Fruit fly (Drosophila melanogaster): ENCODE data around the gene CG14551.

The CG14551 gene

dm6 chr3R:26014262-26014833 is 48.5 kb downstream of the CG14551 start, which contains the start of gene Kaz-m1 (continued):
- TF ChIP-seq bcd (GFP tag; optimal IDR thresholded peaks at IDR 0.05) = peak; percentile 29
- TF ChIP-seq Sox100B (GFP tag; optimal IDR thresholded peaks at IDR 0.05) = peak; percentile 44
- TF ChIP-seq klu (GFP tag; IDR thresholded peaks at IDR 0.05) = no peak
- no peak for TF ChIP-seq Atf-2 (GFP tag; optimal IDR thresholded peaks at IDR 0.05)
- no peak for TF ChIP-seq CG12942 (GFP tag; optimal IDR thresholded peaks at IDR 0.05)
- TF ChIP-seq CG16779 (GFP tag; IDR thresholded peaks at IDR 0.05) = no peak
- TF ChIP-seq gce (GFP tag; IDR thresholded peaks at IDR 0.05) = no peak
- no peak for TF ChIP-seq tio (GFP tag; optimal IDR thresholded peaks at IDR 0.05)
- TF ChIP-seq pnt (GFP tag; optimal IDR thresholded peaks at IDR 0.05) = no peak
- TF ChIP-seq org-1 (GFP tag; optimal IDR thresholded peaks at IDR 0.05) = peak; percentile 11
- peak in 1 of 2 experiments; percentile 22 for TF ChIP-seq Hr78 (GFP tag; optimal IDR thresholded peaks at IDR 0.05)
- TF ChIP-seq Vsx1 (GFP tag; optimal IDR thresholded peaks at IDR 0.05) = no peak
- TF ChIP-seq esg (GFP tag; conservative IDR thresholded peaks at IDR 0.05) = no peak
- TF ChIP-seq CG1792 (GFP tag; optimal IDR thresholded peaks at IDR 0.05) = no peak
- TF ChIP-seq CG12104 (GFP tag; optimal IDR thresholded peaks at IDR 0.05) = peak; percentile 44
- peak; percentile 6 for TF ChIP-seq B-H2 (GFP tag; optimal IDR thresholded peaks at IDR 0.05)
- TF ChIP-seq CG32767 (GFP tag; IDR thresholded peaks at IDR 0.05) = peak; percentile 38; the same call in 1 of the 2 replicates
- TF ChIP-seq kah (GFP tag; optimal IDR thresholded peaks at IDR 0.05) = peak; percentile 18
- no peak for TF ChIP-seq CG17612 (GFP tag; IDR thresholded peaks at IDR 0.05)
- no peak for TF ChIP-seq NC2α (GFP tag; optimal IDR thresholded peaks at IDR 0.05)
- TF ChIP-seq CG15011 (GFP tag; optimal IDR thresholded peaks at IDR 0.05) = no peak
- no peak for TF ChIP-seq h (optimal IDR thresholded peaks at IDR 0.05)
- TF ChIP-seq sr (GFP tag; IDR thresholded peaks at IDR 0.05) = no peak
- no peak for TF ChIP-seq Ets65A (GFP tag)
- TF ChIP-seq dati (GFP tag; IDR thresholded peaks at IDR 0.05) = no peak
- TF ChIP-seq CG13123 (GFP tag; optimal IDR thresholded peaks at IDR 0.05) = no peak
- TF ChIP-seq CG6854 (GFP tag; optimal IDR thresholded peaks at IDR 0.05) = no peak
- no peak for TF ChIP-seq CG12769 (tag; optimal IDR thresholded peaks at IDR 0.05)
- peak; percentile 17 for TF ChIP-seq CG18619 (GFP tag; optimal IDR thresholded peaks at IDR 0.05)
- TF ChIP-seq chif (GFP tag; optimal IDR thresholded peaks at IDR 0.05) = no peak
- no peak for TF ChIP-seq CG2889 (GFP tag; IDR thresholded peaks at IDR 0.05)
- no peak for TF ChIP-seq CG10431 (GFP tag; optimal IDR thresholded peaks at IDR 0.05)
- TF ChIP-seq CG10274 (GFP tag; optimal IDR thresholded peaks at IDR 0.05) = no peak
- TF ChIP-seq CG17829 (tag; optimal IDR thresholded peaks at IDR 0.05) = peak; percentile 64
- TF ChIP-seq CG16815 (GFP tag; optimal IDR thresholded peaks at IDR 0.05) = no peak
- no peak for TF ChIP-seq Dref (GFP tag; IDR thresholded peaks at IDR 0.05)
- no peak for TF ChIP-seq CG2875 (GFP tag; optimal IDR thresholded peaks at IDR 0.05)
- TF ChIP-seq slp2 (GFP tag; optimal IDR thresholded peaks at IDR 0.05) = no peak
- TF ChIP-seq Lhr (GFP tag; optimal IDR thresholded peaks at IDR 0.05) = no peak
- TF ChIP-seq CG8359 (GFP tag; optimal IDR thresholded peaks at IDR 0.05; ENCODE audit: borderline replicate concordance) = no peak
- peak; percentile 49 for TF ChIP-seq Hmr (GFP tag; optimal IDR thresholded peaks at IDR 0.05)
- peak; percentile 17; the same call in 1 of the 3 replicates for TF ChIP-seq B-H1 (GFP tag; IDR thresholded peaks at IDR 0.05)
- TF ChIP-seq pan (optimal IDR thresholded peaks at IDR 0.05) = no peak
- TF ChIP-seq pan (GFP tag; optimal IDR thresholded peaks at IDR 0.05 in 1 of 2, IDR thresholded peaks at IDR 0.05 in 1 of 2) = no peak
- TF ChIP-seq CG5953 (GFP tag; IDR thresholded peaks at IDR 0.05) = no peak
- TF ChIP-seq CG3407 (GFP tag; optimal IDR thresholded peaks at IDR 0.05) = peak; percentile 14
- TF ChIP-seq crc (GFP tag; optimal IDR thresholded peaks at IDR 0.05) = no peak
- no peak for TF ChIP-seq CG4854 (GFP tag; optimal IDR thresholded peaks at IDR 0.05)
- TF ChIP-seq Dek (tag; optimal IDR thresholded peaks at IDR 0.05) = peak; percentile 50
- TF ChIP-seq CG16863 (GFP tag; optimal IDR thresholded peaks at IDR 0.05) = no peak
- TF ChIP-seq wek (GFP tag; optimal IDR thresholded peaks at IDR 0.05) = no peak
- TF ChIP-seq cas (GFP tag; IDR thresholded peaks at IDR 0.05) = no peak

Measured in whole organism, embryonic.